Fruit fly (Drosophila melanogaster): ENCODE measurements around the gene CG2061.

CG2061 gene

dm6 chrX:11059519-11059918 lies 32.8 kb upstream of the CG2061 start, which contains the start of gene CG1545:
Gene CG1545, minus strand, starts transcription at chrX:11059619.
- TF ChIP-seq pros (GFP tag; optimal IDR thresholded peaks at IDR 0.05) (no peak), CG5953 (GFP tag; IDR thresholded peaks at IDR 0.05) (no peak), Tbp (GFP tag; optimal IDR thresholded peaks at IDR 0.05) (no peak), her (GFP tag; optimal IDR thresholded peaks at IDR 0.05) (no peak), CG15073 (GFP tag; optimal IDR thresholded peaks at IDR 0.05) (no peak), zfh2 (GFP tag; optimal IDR thresholded peaks at IDR 0.05) (no peak), Oaz (GFP tag; IDR thresholded peaks at IDR 0.05) (no peak), org-1 (GFP tag; optimal IDR thresholded peaks at IDR 0.05) (no peak), Hr39 (optimal IDR thresholded peaks at IDR 0.05) (no peak), eve (GFP tag; optimal IDR thresholded peaks at IDR 0.05) (no peak), CG16863 (GFP tag; optimal IDR thresholded peaks at IDR 0.05) (no peak)

- TF ChIP-seq Opbp (GFP tag; IDR thresholded peaks at IDR 0.05; ENCODE audit: partially characterized antibody) (no peak), CG2199 (GFP tag; IDR thresholded peaks at IDR 0.05) (no peak), CG11696 (GFP tag; IDR thresholded peaks at IDR 0.05) (no peak), onecut (GFP tag; IDR thresholded peaks at IDR 0.05) (no peak), Ssrp (tag; optimal IDR thresholded peaks at IDR 0.05) (no peak), Lpt (GFP tag; optimal IDR thresholded peaks at IDR 0.05) (no peak), CG34224 (GFP tag; IDR thresholded peaks at IDR 0.05; ENCODE audit: partially characterized antibody) (no peak), br (optimal IDR thresholded peaks at IDR 0.05) (no peak), CG15269 (tag; optimal IDR thresholded peaks at IDR 0.05) (no peak), sens (GFP tag) (no peak), Aef1 (GFP tag; IDR thresholded peaks at IDR 0.05) (no peak), CG8089 (GFP tag; optimal IDR thresholded peaks at IDR 0.05) (no peak), Rfx (GFP tag; IDR thresholded peaks at IDR 0.05) (no peak)
Measured at dm6 chrX:11063070-11063469, 29.2 kb upstream of the CG2061 start, which contains the start of gene CG1537. Gene CG1537, minus strand, starts transcription at chrX:11063170.

dm6 chrX:11066252-11066651 lies 26.0 kb upstream of the CG2061 start, which contains the start of gene CG15203:
Gene CG15203, plus strand, starts transcription at chrX:11066552.
- no peak for TF ChIP-seq dpn (GFP tag; optimal IDR thresholded peaks at IDR 0.05)
- no peak for TF ChIP-seq CG6791 (GFP tag; IDR thresholded peaks at IDR 0.05; ENCODE audit: partially characterized antibody)
- no peak for TF ChIP-seq CG13424 (tag; optimal IDR thresholded peaks at IDR 0.05)
- no peak for TF ChIP-seq bowl (GFP tag; IDR thresholded peaks at IDR 0.05)
- no peak for TF ChIP-seq CG10431 (GFP tag; optimal IDR thresholded peaks at IDR 0.05)
- peak; percentile 76 for TF ChIP-seq D19B (GFP tag; optimal IDR thresholded peaks at IDR 0.05)
- no peak for TF ChIP-seq Trl (optimal IDR thresholded peaks at IDR 0.05)
- no peak for TF ChIP-seq Trl (GFP tag; optimal IDR thresholded peaks at IDR 0.05)
- TF ChIP-seq row (GFP tag; IDR thresholded peaks at IDR 0.05) = peak; percentile 28; the same call in 1 of the 3 replicates
- TF ChIP-seq stwl (tag; optimal IDR thresholded peaks at IDR 0.05) = no peak
- TF ChIP-seq Med (GFP tag) = peak; percentile 30
- TF ChIP-seq unpg (GFP tag; optimal IDR thresholded peaks at IDR 0.05) = no peak

dm6 chrX:11081242-11081641 lies 11.1 kb upstream of the CG2061 start:
- TF ChIP-seq CG15269 (tag; optimal IDR thresholded peaks at IDR 0.05) = peak; percentile 71
- no peak for TF ChIP-seq ase (GFP tag; IDR thresholded peaks at IDR 0.05)
- no peak for TF ChIP-seq CG2129 (GFP tag; IDR thresholded peaks at IDR 0.05; ENCODE audit: partially characterized antibody)
- TF ChIP-seq CG15601 (tag; optimal IDR thresholded peaks at IDR 0.05) = no peak
- peak; percentile 51; the same call in 1 of the 2 replicates for TF ChIP-seq CG14441 (GFP tag; IDR thresholded peaks at IDR 0.05)
- no peak for TF ChIP-seq CG11093 (GFP tag; IDR thresholded peaks at IDR 0.05)
- TF ChIP-seq hkb (optimal IDR thresholded peaks at IDR 0.05) = no peak
- TF ChIP-seq hkb (GFP tag; IDR thresholded peaks at IDR 0.05) = no peak; the same call in none of the 2 replicates
- peak; percentile 9 for TF ChIP-seq CG18476 (GFP tag; optimal IDR thresholded peaks at IDR 0.05)
- no peak for TF ChIP-seq Myb (GFP tag; optimal IDR thresholded peaks at IDR 0.05)
- TF ChIP-seq Pdp1 (GFP tag; optimal IDR thresholded peaks at IDR 0.05) = peak in 1 of 2 experiments; percentile 36
- TF ChIP-seq CG17612 (GFP tag; IDR thresholded peaks at IDR 0.05) = no peak
- peak; percentile 85 for TF ChIP-seq Med (GFP tag)
- no peak for TF ChIP-seq h (optimal IDR thresholded peaks at IDR 0.05)
- TF ChIP-seq Hsf (GFP tag; optimal IDR thresholded peaks at IDR 0.05) = peak; percentile 26
- peak; percentile 56; the same call in 2 of the 3 replicates for TF ChIP-seq Aef1 (GFP tag; IDR thresholded peaks at IDR 0.05)
- peak; percentile 46 for TF ChIP-seq ind (GFP tag; optimal IDR thresholded peaks at IDR 0.05)
- peak; percentile 5 for TF ChIP-seq D19B (GFP tag; optimal IDR thresholded peaks at IDR 0.05)
- peak; percentile 20 for TF ChIP-seq zen (tag; optimal IDR thresholded peaks at IDR 0.05)

All from whole organism, embryonic.